Worm (Caenorhabditis elegans): ENCODE results near the gene Y110A2AL.2.

ce11 chrII:2836853-2837252 is 30.9 kb upstream of the Y110A2AL.2 start, which contains the start of gene K12H6.7:
- TF ChIP-seq pha-4 (tag; optimal IDR thresholded peaks at IDR 0.05) (no peak), ama-1 (optimal IDR thresholded peaks at IDR 0.05) (no peak)

Measured in whole organism, late embryonic.